Worm (Caenorhabditis elegans): ENCODE data around the gene F26A10.2.

The F26A10.2 gene

ce11 chrX:7593931-7594544 lies 51.2 kb downstream of the F26A10.2 start:
- TF ChIP-seq nhr-10 (tag; optimal IDR thresholded peaks at IDR 0.05) (no peak), ztf-11 (tag; optimal IDR thresholded peaks at IDR 0.05) (no peak), sma-9 (GFP tag; optimal IDR thresholded peaks at IDR 0.05) (peak; percentile 44), sma-9 (tag; optimal IDR thresholded peaks at IDR 0.05) (no peak), lin-13 (GFP tag; optimal IDR thresholded peaks at IDR 0.05) (no peak), ztf-1 (GFP tag; conservative IDR thresholded peaks at IDR 0.05) (no peak), unc-55 (GFP tag; optimal IDR thresholded peaks at IDR 0.05) (no peak), nhr-11 (tag; optimal IDR thresholded peaks at IDR 0.05) (no peak), skn-1 (tag; optimal IDR thresholded peaks at IDR 0.05) (no peak), sma-3 (GFP tag; optimal IDR thresholded peaks at IDR 0.05) (peak; percentile 28), nhr-25 (tag; optimal IDR thresholded peaks at IDR 0.05) (peak; percentile 16), Y55F3AM.14 (GFP tag; optimal IDR thresholded peaks at IDR 0.05) (no peak), nhr-21 (tag; optimal IDR thresholded peaks at IDR 0.05) (peak; percentile 59), nhr-237 (tag; optimal IDR thresholded peaks at IDR 0.05) (no peak), ZK546.5 (tag; optimal IDR thresholded peaks at IDR 0.05) (no peak)

ce11 chrX:7590756-7591155 lies 54.5 kb downstream of the F26A10.2 start:
- TF ChIP-seq nhr-25 (tag; optimal IDR thresholded peaks at IDR 0.05), result peak; percentile 1
- TF ChIP-seq sem-4 (tag; optimal IDR thresholded peaks at IDR 0.05), result peak; percentile 2
- peak; percentile 5 for TF ChIP-seq fos-1 (tag; optimal IDR thresholded peaks at IDR 0.05)
- TF ChIP-seq dmd-4 (tag; optimal IDR thresholded peaks at IDR 0.05), result no peak
- TF ChIP-seq lin-11 (tag; optimal IDR thresholded peaks at IDR 0.05), result no peak
- TF ChIP-seq nhr-21 (tag; optimal IDR thresholded peaks at IDR 0.05), result peak; percentile 34

ce11 chrX:7587741-7588235 lies 57.4 kb downstream of the F26A10.2 start:
- no peak for TF ChIP-seq unc-55 (GFP tag; optimal IDR thresholded peaks at IDR 0.05)
- TF ChIP-seq nhr-21 (tag; optimal IDR thresholded peaks at IDR 0.05), result peak; percentile 46
- TF ChIP-seq mdl-1 (tag; optimal IDR thresholded peaks at IDR 0.05), result no peak

ce11 chrX:7586588-7586987 lies 58.6 kb downstream of the F26A10.2 start:
- peak; percentile 25 for TF ChIP-seq blmp-1 (tag; optimal IDR thresholded peaks at IDR 0.05; ENCODE audit: insufficient read depth)
- no peak for TF ChIP-seq elt-1 (tag; optimal IDR thresholded peaks at IDR 0.05)
- TF ChIP-seq ceh-16 (tag; optimal IDR thresholded peaks at IDR 0.05), result no peak
- no peak for TF ChIP-seq ztf-4 (tag; optimal IDR thresholded peaks at IDR 0.05)
- peak; percentile 40 for TF ChIP-seq nhr-25 (tag; optimal IDR thresholded peaks at IDR 0.05)
- TF ChIP-seq sma-3 (GFP tag; optimal IDR thresholded peaks at IDR 0.05), result peak; percentile 31

- TF ChIP-seq ztf-4 (tag; optimal IDR thresholded peaks at IDR 0.05) (no peak), egl-27 (tag; optimal IDR thresholded peaks at IDR 0.05) (no peak), ceh-82 (tag; optimal IDR thresholded peaks at IDR 0.05) (no peak), nhr-25 (tag; optimal IDR thresholded peaks at IDR 0.05) (peak; percentile 79), lsy-2 (tag; optimal IDR thresholded peaks at IDR 0.05) (peak in 1 of 2 experiments; percentile 22), lin-11 (tag; optimal IDR thresholded peaks at IDR 0.05) (no peak), sem-4 (tag; optimal IDR thresholded peaks at IDR 0.05) (no peak), nhr-11 (tag; optimal IDR thresholded peaks at IDR 0.05) (no peak), blmp-1 (tag; optimal IDR thresholded peaks at IDR 0.05; ENCODE audit: insufficient read depth) (peak; percentile 43), snpc-4 (tag; optimal IDR thresholded peaks at IDR 0.05) (no peak), nhr-129 (tag; optimal IDR thresholded peaks at IDR 0.05) (peak; percentile 15), ztf-1 (GFP tag; conservative IDR thresholded peaks at IDR 0.05) (no peak), lin-39 (tag; optimal IDR thresholded peaks at IDR 0.05) (no peak), peb-1 (tag; optimal IDR thresholded peaks at IDR 0.05) (no peak), gmeb-1 (tag; optimal IDR thresholded peaks at IDR 0.05) (no peak), R02D3.7 (tag; optimal IDR thresholded peaks at IDR 0.05) (no peak), sma-3 (GFP tag; optimal IDR thresholded peaks at IDR 0.05) (peak; percentile 16), crh-2 (tag; optimal IDR thresholded peaks at IDR 0.05) (peak; percentile 27), fos-1 (tag; optimal IDR thresholded peaks at IDR 0.05) (peak; percentile 24), skn-1 (tag; optimal IDR thresholded peaks at IDR 0.05) (no peak), ceh-16 (tag; optimal IDR thresholded peaks at IDR 0.05) (no peak), nhr-21 (tag; optimal IDR thresholded peaks at IDR 0.05) (peak; percentile 57)
Measured at ce11 chrX:7585610-7586259, 59.5 kb downstream of the F26A10.2 start, which contains the start of gene adt-2. Gene adt-2, plus strand, starts transcription at chrX:7586209.
